Fruit fly (Drosophila melanogaster) whole organism, embryonic: ENCODE results near the gene Zpr1.

Experiments used
- Abd-B ChIP-seq: fragments of 200-800 bp; sonication (Bioruptor generic); optimal IDR thresholded peaks from 2 replicates; lab custom pipeline; 2018; ENCODE audit warnings: missing biosample characterization, mild to moderate bottlenecking, missing genetic modification characterization, moderate library complexity
- Atf3 ChIP-seq: fragments of 200-800 bp; sonication (Bioruptor generic); optimal IDR thresholded peaks from 3 replicates; lab custom pipeline; 2016; ENCODE audit warnings: missing biosample characterization, missing genetic modification characterization
- BtbVII ChIP-seq: fragments of 200-800 bp; sonication (Bioruptor generic); optimal IDR thresholded peaks from 3 replicates; lab custom pipeline; 2017; ENCODE audit warnings: missing biosample characterization, mild to moderate bottlenecking, missing genetic modification characterization
- CG10209 ChIP-seq: fragments of 200-800 bp; sonication (Bioruptor generic); optimal IDR thresholded peaks from 3 replicates; lab custom pipeline; 2017; ENCODE audit warnings: missing biosample characterization, mild to moderate bottlenecking, missing genetic modification characterization, missing genetic modification reagents
- CG10431 ChIP-seq: fragments of 200-800 bp; sonication (Bioruptor generic); optimal IDR thresholded peaks from 3 replicates; lab custom pipeline; 2018; ENCODE audit warnings: missing biosample characterization, mild to moderate bottlenecking, missing genetic modification characterization
- CG11695 ChIP-seq: fragments of 200-800 bp; sonication (Bioruptor generic); IDR thresholded peaks from 3 replicates; pipeline ENCODE4 v1.3.6; 2022; ENCODE audit warnings: missing biosample characterization, missing genetic modification characterization
- CG12236 ChIP-seq: fragments of 200-800 bp; sonication (Bioruptor generic); optimal IDR thresholded peaks from 2 replicates; lab custom pipeline; 2016; ENCODE audit warnings: missing biosample characterization, missing genetic modification characterization
- CG12391 ChIP-seq: fragments of 200-800 bp; sonication (Bioruptor generic); optimal IDR thresholded peaks from 3 replicates; lab custom pipeline; 2018; ENCODE audit warnings: missing biosample characterization, mild to moderate bottlenecking, missing genetic modification characterization, moderate library complexity
- CG12659 ChIP-seq: fragments of 200-800 bp; sonication (Bioruptor generic); optimal IDR thresholded peaks from 3 replicates; lab custom pipeline; 2017; ENCODE audit warnings: mild to moderate bottlenecking, missing biosample characterization, missing genetic modification reagents, missing genetic modification characterization
- CG12744 ChIP-seq: fragments of 200-800 bp; sonication (Bioruptor generic); optimal IDR thresholded peaks from 2 replicates; lab custom pipeline; 2016; ENCODE audit warnings: missing biosample characterization, missing genetic modification characterization
- CG1647 ChIP-seq: fragments of 200-800 bp; sonication (Bioruptor generic); optimal IDR thresholded peaks from 3 replicates; lab custom pipeline; 2016; ENCODE audit warnings: missing biosample characterization, missing genetic modification characterization
- CG16815 ChIP-seq: fragments of 200-800 bp; sonication (Bioruptor generic); optimal IDR thresholded peaks from 3 replicates; lab custom pipeline; 2017; ENCODE audit warnings: missing biosample characterization, mild to moderate bottlenecking, missing genetic modification characterization
- CG2678 ChIP-seq: fragments of 200-800 bp; sonication (Bioruptor generic); optimal IDR thresholded peaks from 3 replicates; lab custom pipeline; 2019; ENCODE audit warnings: missing biosample characterization, mild to moderate bottlenecking, missing genetic modification characterization, moderate library complexity
- CG42726 ChIP-seq: fragments of 200-800 bp; sonication (Bioruptor generic); IDR thresholded peaks from 2 replicates; pipeline ENCODE4 v1.3.6; 2022; ENCODE audit warnings: missing biosample characterization, missing genetic modification characterization; ENCODE audit not compliant: partially characterized antibody
- CG4707 ChIP-seq: fragments of 200-800 bp; sonication (Bioruptor generic); optimal IDR thresholded peaks from 2 replicates; lab custom pipeline; 2018; ENCODE audit warnings: missing biosample characterization, mild to moderate bottlenecking, missing genetic modification characterization, moderate library complexity
- CG6254 ChIP-seq: fragments of 200-800 bp; sonication (Bioruptor generic); optimal IDR thresholded peaks from 3 replicates; lab custom pipeline; 2017; ENCODE audit warnings: mild to moderate bottlenecking, missing biosample characterization, missing genetic modification reagents, missing genetic modification characterization
- CG6765 ChIP-seq: fragments of 200-800 bp; sonication (Bioruptor generic); optimal IDR thresholded peaks from 3 replicates; lab custom pipeline; 2017; ENCODE audit warnings: missing biosample characterization, mild to moderate bottlenecking, missing genetic modification characterization
- CG7745 ChIP-seq: fragments of 200-800 bp; sonication (Bioruptor generic); optimal IDR thresholded peaks from 2 replicates; lab custom pipeline; 2018; ENCODE audit warnings: missing biosample characterization, mild to moderate bottlenecking, missing genetic modification characterization, moderate library complexity
- CG7963 ChIP-seq: fragments of 200-800 bp; sonication (Bioruptor generic); IDR thresholded peaks from 3 replicates; pipeline ENCODE4 v1.3.6; 2022; ENCODE audit warnings: missing biosample characterization, missing genetic modification characterization; ENCODE audit not compliant: partially characterized antibody
- CG9215 ChIP-seq: fragments of 200-800 bp; sonication (Bioruptor generic); IDR thresholded peaks from 2 replicates; pipeline ENCODE4 v1.3.6; 2022; ENCODE audit warnings: missing biosample characterization, missing genetic modification characterization
- Dp ChIP-seq: fragments of 200-800 bp; sonication (Bioruptor generic); optimal IDR thresholded peaks from 2 replicates; lab custom pipeline; 2018; ENCODE audit warnings: missing biosample characterization, mild to moderate bottlenecking, missing genetic modification characterization, moderate library complexity
- Gug ChIP-seq: fragments of 200-800 bp; sonication (Bioruptor generic); IDR thresholded peaks from 4 replicates; pipeline ENCODE4 v1.3.6; 2022; ENCODE audit warnings: missing biosample characterization, missing genetic modification characterization
- HLH3B ChIP-seq: fragments of 200-800 bp; sonication (Bioruptor generic); IDR thresholded peaks from 2 replicates; pipeline ENCODE4 v1.3.6; 2022; ENCODE audit warnings: missing biosample characterization, missing genetic modification characterization
- HLH54F ChIP-seq: fragments of 200-800 bp; sonication (Bioruptor generic); optimal IDR thresholded peaks from 3 replicates; lab custom pipeline; 2016; ENCODE audit warnings: missing biosample characterization, missing genetic modification characterization
- Lhr ChIP-seq: fragments of 200-800 bp; sonication (Bioruptor generic); optimal IDR thresholded peaks from 3 replicates; lab custom pipeline; 2017; ENCODE audit warnings: mild to moderate bottlenecking, missing biosample characterization, missing genetic modification reagents, missing genetic modification characterization
- MBD-R2 ChIP-seq: fragments of 200-800 bp; sonication (Bioruptor generic); IDR thresholded peaks from 2 replicates; pipeline ENCODE4 v1.3.6; 2022; ENCODE audit warnings: missing biosample characterization, missing genetic modification characterization
- Poxn ChIP-seq: fragments of 200-800 bp; sonication (Bioruptor generic); IDR thresholded peaks from 2 replicates; pipeline ENCODE4 v1.3.6; 2022; ENCODE audit warnings: missing biosample characterization, missing genetic modification characterization
- Usf ChIP-seq: fragments of 200-800 bp; sonication (Bioruptor generic); optimal IDR thresholded peaks from 2 replicates; lab custom pipeline; 2017; ENCODE audit warnings: missing genotype, missing biosample characterization, missing genetic modification characterization
- bab2 ChIP-seq: fragments of 200-800 bp; sonication (Bioruptor generic); optimal IDR thresholded peaks from 2 replicates; lab custom pipeline; 2016; ENCODE audit warnings: missing biosample characterization, missing genetic modification characterization
- bigmax ChIP-seq: fragments of 200-800 bp; sonication (Bioruptor generic); optimal IDR thresholded peaks from 2 replicates; lab custom pipeline; 2018; ENCODE audit warnings: missing biosample characterization, mild to moderate bottlenecking, missing genetic modification characterization
- corto ChIP-seq: fragments of 200-800 bp; sonication (Bioruptor generic); optimal IDR thresholded peaks from 2 replicates; lab custom pipeline; 2016; ENCODE audit warnings: missing biosample characterization, mild to moderate bottlenecking, missing genetic modification characterization, moderate library complexity
- crc ChIP-seq: fragments of 200-800 bp; sonication (Bioruptor generic); optimal IDR thresholded peaks from 2 replicates; lab custom pipeline; 2016; ENCODE audit warnings: missing biosample characterization, missing genetic modification characterization
- dmrt99B ChIP-seq: fragments of 200-800 bp; sonication (Bioruptor generic); optimal IDR thresholded peaks from 2 replicates; lab custom pipeline; 2018; ENCODE audit warnings: missing biosample characterization, mild to moderate bottlenecking, missing genetic modification characterization, moderate library complexity
- eve ChIP-seq, 2 experiments: fragments of >200 bp; optimal IDR thresholded peaks; 2 replicates each; lab custom pipeline; 2017; ENCODE audit warnings: missing biosample characterization in 2 of 2, missing genetic modification characterization in 2 of 2
- gfzf ChIP-seq: fragments of 200-800 bp; sonication (Bioruptor generic); optimal IDR thresholded peaks from 2 replicates; lab custom pipeline; 2016; ENCODE audit warnings: missing biosample characterization, mild to moderate bottlenecking, missing genetic modification characterization, moderate library complexity
- grau ChIP-seq: fragments of 200-800 bp; optimal IDR thresholded peaks from 3 replicates; lab custom pipeline; 2019; ENCODE audit warnings: missing biosample characterization, mild to moderate bottlenecking, missing genetic modification characterization, moderate library complexity
- gro ChIP-seq: fragments of 200-800 bp; sonication (Bioruptor generic); optimal IDR thresholded peaks from 2 replicates; lab custom pipeline; 2016; ENCODE audit warnings: missing biosample characterization, missing genetic modification characterization
- ham ChIP-seq: fragments of 200-800 bp; sonication (Bioruptor generic); IDR thresholded peaks from 2 replicates; pipeline ENCODE4 v1.3.6; 2022; ENCODE audit warnings: missing biosample characterization, missing genetic modification characterization
- insv ChIP-seq, 2 experiments: fragments of 200-800 bp; sonication (Bioruptor generic); optimal IDR thresholded peaks; 3 replicates each; lab custom pipeline; 2016 to 2018; ENCODE audit warnings: missing biosample characterization in 2 of 2, missing genetic modification characterization in 2 of 2
- kni ChIP-seq: fragments of 200-800 bp; sonication (Bioruptor generic); optimal IDR thresholded peaks from 3 replicates; lab custom pipeline; 2017; ENCODE audit warnings: mild to moderate bottlenecking, missing biosample characterization, missing genetic modification reagents, missing genetic modification characterization
- maf-S ChIP-seq: fragments of 200-800 bp; sonication (Bioruptor generic); optimal IDR thresholded peaks from 2 replicates; lab custom pipeline; 2016; ENCODE audit warnings: missing biosample characterization, missing genetic modification characterization
- mld ChIP-seq: fragments of 200-800 bp; sonication (Bioruptor generic); IDR thresholded peaks from 3 replicates; pipeline ENCODE4 v1.3.6; 2022; ENCODE audit warnings: missing biosample characterization, missing genetic modification characterization; ENCODE audit not compliant: partially characterized antibody
- nerfin-1 ChIP-seq: fragments of 200-800 bp; sonication (Bioruptor generic); optimal IDR thresholded peaks from 3 replicates; lab custom pipeline; 2019; ENCODE audit warnings: missing biosample characterization, mild to moderate bottlenecking, missing genetic modification characterization, moderate library complexity
- pita ChIP-seq: fragments of 200-800 bp; sonication (Bioruptor generic); optimal IDR thresholded peaks from 2 replicates; lab custom pipeline; 2017; ENCODE audit warnings: missing biosample characterization, mild to moderate bottlenecking, missing genetic modification characterization
- psq ChIP-seq: fragments of 200-800 bp; sonication (Bioruptor generic); optimal IDR thresholded peaks from 2 replicates; lab custom pipeline; 2017; ENCODE audit warnings: missing biosample characterization, missing genetic modification characterization
- sc ChIP-seq, 3 experiments: fragments of >200 bp in 2 of 3; fragments of 200-800 bp in 1 of 3; sonication (Bioruptor generic) in 1 of 3; optimal IDR thresholded peaks; 2 replicates in 2 of 3; 3 replicates in 1 of 3; lab custom pipeline; 2017; ENCODE audit warnings: mild to moderate bottlenecking in 1 of 3, missing biosample characterization in 1 of 3, missing genetic modification characterization in 1 of 3, missing genetic modification reagents in 1 of 3
- sisA ChIP-seq: fragments of 200-800 bp; sonication (Bioruptor generic); IDR thresholded peaks from 2 replicates; pipeline ENCODE4 v1.3.6; 2022; ENCODE audit warnings: missing biosample characterization, missing genetic modification characterization
- unpg ChIP-seq: fragments of 200-800 bp; sonication (Bioruptor generic); optimal IDR thresholded peaks from 3 replicates; lab custom pipeline; 2018; ENCODE audit warnings: missing biosample characterization, mild to moderate bottlenecking, missing genetic modification characterization, moderate library complexity

The Zpr1 gene

DNA sequence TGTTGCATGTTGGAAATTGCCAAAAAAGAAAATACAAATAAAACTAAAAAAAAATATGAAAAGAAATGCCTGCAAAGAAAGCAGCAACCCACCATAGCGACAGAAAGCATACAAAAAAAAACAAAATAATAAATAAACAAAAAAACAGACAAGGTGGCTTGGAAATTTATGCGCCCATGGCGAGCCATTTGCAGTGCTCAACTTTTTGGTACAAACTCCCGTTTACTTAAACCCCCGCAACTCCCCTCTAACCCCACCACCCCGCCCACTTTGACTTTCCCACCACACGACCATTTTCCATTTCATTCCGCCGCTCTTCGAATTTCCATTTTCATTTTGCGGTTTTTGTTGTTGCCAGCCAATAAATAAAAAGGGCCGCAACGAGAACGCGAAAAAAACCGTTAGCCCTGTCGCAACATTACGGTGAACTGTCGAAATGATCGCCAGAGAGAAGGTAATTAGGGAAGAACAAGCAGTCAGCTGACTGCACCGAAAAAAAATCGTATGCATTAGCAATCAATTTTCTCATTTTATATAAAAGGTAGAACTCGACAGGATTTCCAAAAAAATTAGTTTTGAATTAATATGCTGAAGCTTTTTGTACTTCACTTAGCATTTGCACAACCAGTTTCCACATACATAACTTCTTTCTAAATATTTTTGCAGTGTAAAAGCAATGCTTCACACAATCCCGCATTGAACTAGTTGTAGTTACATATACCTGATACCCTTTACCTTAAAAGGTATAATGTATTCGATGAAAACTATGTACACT lies 24.9 kb downstream of the Zpr1 start (continued):
- TF ChIP-seq bigmax (no peak), corto (GFP tag; lab: Kevin White, UChicago) (no peak), unpg (GFP tag; lab: Kevin White, UChicago) (peak; percentile 64), CG12391 (tag; lab: Kevin White, UChicago) (peak; percentile 56), CG12659 (GFP tag; lab: Kevin White, UChicago) (peak; percentile 14), mld (no peak), BtbVII (GFP tag; lab: Kevin White, UChicago) (no peak), Lhr (GFP tag; lab: Kevin White, UChicago) (no peak), ham (no peak), HLH3B (GFP tag; lab: Robert Waterston, UW) (0 out of 2 replicates have a peak, but pooled peaks have one; percentile 31), HLH54F (GFP tag; lab: Kevin White, UChicago) (no peak), Gug (GFP tag; lab: Robert Waterston, UW) (peak; percentile 23; the same call in 2 of the 4 replicates), MBD-R2 (GFP tag; lab: Robert Waterston, UW) (no peak), Abd-B (GFP tag; lab: Kevin White, UChicago) (no peak), bab2 (GFP tag; lab: Kevin White, UChicago) (peak; percentile 46), CG7963 (no peak), kni (GFP tag; lab: Kevin White, UChicago) (no peak), maf-S (peak; percentile 33), CG4707 (GFP tag; lab: Kevin White, UChicago) (peak; percentile 16), CG16815 (peak; percentile 27), sc (optimal IDR thresholded peaks at IDR 0.05; lab: Kevin White, UChicago) (no peak), sc (GFP tag; optimal IDR thresholded peaks at IDR 0.05; lab: Kevin White, UChicago) (peak; percentile 27), CG1647 (GFP tag; lab: Kevin White, UChicago) (no peak), eve (GFP tag; optimal IDR thresholded peaks at IDR 0.05; lab: Kevin White, UChicago) (no peak), pita (GFP tag; lab: Kevin White, UChicago) (no peak), CG12744 (GFP tag; lab: Kevin White, UChicago) (no peak), psq (GFP tag; lab: Kevin White, UChicago) (no peak), sisA (GFP tag; lab: Robert Waterston, UW) (peak; percentile 66), CG10431 (GFP tag; lab: Kevin White, UChicago) (no peak), dmrt99B (tag; lab: Kevin White, UChicago) (peak; percentile 73), CG2678 (peak; percentile 63), CG6254 (no peak), CG6765 (GFP tag; lab: Kevin White, UChicago) (no peak), Dp (GFP tag; lab: Kevin White, UChicago) (no peak), CG11695 (peak; percentile 60; the same call in 1 of the 3 replicates), insv (GFP tag; optimal IDR thresholded peaks at IDR 0.05; lab: Kevin White, UChicago) (no peak), CG10209 (GFP tag; lab: Kevin White, UChicago) (peak; percentile 22), nerfin-1 (tag; lab: Kevin White, UChicago) (no peak), Atf3 (GFP tag; lab: Kevin White, UChicago) (peak; percentile 1), Poxn (GFP tag; lab: Robert Waterston, UW) (no peak), grau (tag; lab: Kevin White, UChicago) (peak; percentile 62), Usf (GFP tag; lab: Kevin White, UChicago) (no peak), gfzf (no peak), CG12236 (GFP tag; lab: Kevin White, UChicago) (peak; percentile 26), crc (GFP tag; lab: Kevin White, UChicago) (peak; percentile 28), CG7745 (tag; lab: Kevin White, UChicago) (no peak), CG42726 (GFP tag; lab: Robert Waterston, UW) (no peak), gro (GFP tag; lab: Kevin White, UChicago) (no peak), CG9215 (GFP tag; lab: Robert Waterston, UW) (no peak)
